Worm (Caenorhabditis elegans) whole organism, young adult: ENCODE measurements around the gene rpb-12.
A peak's percentile ranks its signal among the peaks of the same experiment; 100 is the strongest.

Experiments
- B0019.2 ChIP-seq: fragments of 200-800 bp; sonication (Bioruptor generic); conservative IDR thresholded peaks from 2 replicates; pipeline ENCODE4 v1.3.6; 2022; ENCODE audit warnings: missing genetic modification reagents, missing genetic modification characterization, missing compliant biosample characterization
- B0261.1 ChIP-seq: sonication (generic microtip); optimal IDR thresholded peaks from 2 replicates; lab custom pipeline; 2016; ENCODE audit warnings: mild to moderate bottlenecking, missing genetic modification characterization, moderate library complexity, missing compliant biosample characterization
- B0336.3 ChIP-seq: fragments of 200-800 bp; sonication (Bioruptor generic); IDR thresholded peaks from 2 replicates; pipeline ENCODE4 v1.3.6; 2022; ENCODE audit warnings: missing genetic modification characterization, missing compliant biosample characterization
- C17E4.6 ChIP-seq: fragments of 200-800 bp; sonication (Bioruptor generic); IDR thresholded peaks from 2 replicates; pipeline ENCODE4 v1.3.6; 2022; ENCODE audit warnings: missing genetic modification reagents, missing genetic modification characterization, missing compliant biosample characterization
- D2030.7 ChIP-seq: fragments of 200-800 bp; sonication (Bioruptor generic); IDR thresholded peaks from 2 replicates; pipeline ENCODE4 v1.3.6; 2022; ENCODE audit warnings: missing genetic modification reagents, missing genetic modification characterization, missing compliant biosample characterization
- F22D6.2 ChIP-seq: sonication (generic microtip); optimal IDR thresholded peaks from 2 replicates; lab custom pipeline; 2016; ENCODE audit warnings: mild to moderate bottlenecking, missing genetic modification characterization, missing compliant biosample characterization
- F49E8.2 ChIP-seq: sonication (generic microtip); optimal IDR thresholded peaks from 3 replicates; lab custom pipeline; 2017; ENCODE audit warnings: missing genetic modification characterization, mild to moderate bottlenecking, missing compliant biosample characterization, antibody characterized with exemption, moderate library complexity; ENCODE audit not compliant: insufficient read depth
- F55B11.4 ChIP-seq: sonication (generic microtip); optimal IDR thresholded peaks from 2 replicates; lab custom pipeline; 2016; ENCODE audit warnings: missing compliant biosample characterization, missing genetic modification characterization, borderline replicate concordance; ENCODE audit not compliant: insufficient read depth
- K12H6.12 ChIP-seq: fragments of 200-800 bp; sonication (Bioruptor generic); optimal IDR thresholded peaks from 2 replicates; lab custom pipeline; 2018; ENCODE audit warnings: mild to moderate bottlenecking, missing genetic modification characterization, missing compliant biosample characterization
- Y53F4B.3 ChIP-seq: fragments of 200-800 bp; sonication (Bioruptor generic); IDR thresholded peaks from 2 replicates; pipeline ENCODE4 v1.3.6; 2022; ENCODE audit warnings: missing genetic modification reagents, missing genetic modification characterization, missing compliant biosample characterization
- Y56A3A.18 ChIP-seq: fragments of 200-800 bp; sonication (Bioruptor generic); IDR thresholded peaks from 2 replicates; pipeline ENCODE4 v1.3.6; 2022; ENCODE audit warnings: missing genetic modification reagents, missing genetic modification characterization, missing compliant biosample characterization
- Y67H2A.10 ChIP-seq: fragments of 200-800 bp; sonication (Bioruptor generic); conservative IDR thresholded peaks from 2 replicates; pipeline ENCODE4 v1.3.6; 2022; ENCODE audit warnings: missing genetic modification reagents, missing genetic modification characterization, missing compliant biosample characterization
- ama-1 ChIP-seq, 3 experiments: fragments of 150-350 bp in 1 of 3; sonication (generic microtip) in 2 of 3; optimal IDR thresholded peaks; 2 replicates each; lab custom pipeline; 2014 to 2018; ENCODE audit warnings: missing biosample characterization in 2 of 3, missing genetic modification characterization in 2 of 3, missing genetic modification reagents in 2 of 3
- atf-7 ChIP-seq: sonication (generic microtip); optimal IDR thresholded peaks from 2 replicates; lab custom pipeline; 2017; ENCODE audit warnings: mild to moderate bottlenecking, missing genetic modification characterization, missing compliant biosample characterization
- attf-6 ChIP-seq: fragments of 200-800 bp; sonication (Bioruptor generic); IDR thresholded peaks from 2 replicates; pipeline ENCODE4 v1.3.6; 2022; ENCODE audit warnings: missing genetic modification reagents, missing genetic modification characterization, missing compliant biosample characterization
- bed-1 ChIP-seq: fragments of 200-800 bp; sonication (Bioruptor generic); IDR thresholded peaks from 2 replicates; pipeline ENCODE4 v1.3.6; 2022; ENCODE audit warnings: missing genetic modification reagents, missing genetic modification characterization, missing compliant biosample characterization
- bed-2 ChIP-seq: fragments of 200-800 bp; sonication (Bioruptor generic); IDR thresholded peaks from 2 replicates; pipeline ENCODE4 v1.3.6; 2022; ENCODE audit warnings: missing genetic modification reagents, missing genetic modification characterization, missing compliant biosample characterization
- cebp-2 ChIP-seq: fragments of 200-800 bp; sonication (Bioruptor generic); IDR thresholded peaks from 2 replicates; pipeline ENCODE4 v1.3.6; 2022; ENCODE audit warnings: missing genetic modification characterization, missing compliant biosample characterization
- ceh-58 ChIP-seq: fragments of 200-800 bp; sonication (Bioruptor generic); IDR thresholded peaks from 2 replicates; pipeline ENCODE4 v1.3.6; 2022; ENCODE audit warnings: missing genetic modification characterization, missing compliant biosample characterization
- ceh-91 ChIP-seq: fragments of 200-800 bp; sonication (Bioruptor generic); IDR thresholded peaks from 2 replicates; pipeline ENCODE4 v1.3.6; 2022; ENCODE audit warnings: missing genetic modification reagents, missing genetic modification characterization, missing compliant biosample characterization
- chd-7 ChIP-seq: sonication (generic microtip); optimal IDR thresholded peaks from 2 replicates; lab custom pipeline; 2016; ENCODE audit warnings: mild to moderate bottlenecking, missing genetic modification characterization, moderate library complexity, missing compliant biosample characterization
- die-1 ChIP-seq: sonication (generic microtip); optimal IDR thresholded peaks from 2 replicates; lab custom pipeline; 2016; ENCODE audit warnings: missing genotype, mild to moderate bottlenecking, missing genetic modification characterization, missing compliant biosample characterization
- efl-1 ChIP-seq: fragments of 150-350 bp; optimal IDR thresholded peaks from 2 replicates; lab custom pipeline; 2014; ENCODE audit warnings: missing biosample characterization, missing genetic modification reagents, missing genetic modification characterization
- ekl-4 ChIP-seq: fragments of 200-800 bp; sonication (Bioruptor generic); IDR thresholded peaks from 2 replicates; pipeline ENCODE4 v1.3.6; 2022; ENCODE audit warnings: missing genetic modification reagents, missing genetic modification characterization, missing compliant biosample characterization
- gei-17 ChIP-seq: fragments of 200-800 bp; sonication (Bioruptor generic); optimal IDR thresholded peaks from 2 replicates; lab custom pipeline; 2018; ENCODE audit warnings: mild to moderate bottlenecking, missing genetic modification characterization, missing compliant biosample characterization
- hlh-12 ChIP-seq: sonication (generic microtip); optimal IDR thresholded peaks from 2 replicates; lab custom pipeline; 2016; ENCODE audit warnings: missing genetic modification characterization, missing compliant biosample characterization
- hmg-20 ChIP-seq: fragments of 200-800 bp; sonication (Bioruptor generic); IDR thresholded peaks from 2 replicates; pipeline ENCODE4 v1.3.6; 2022; ENCODE audit warnings: missing genetic modification reagents, missing genetic modification characterization, missing compliant biosample characterization
- lag-1 ChIP-seq: fragments of 200-800 bp; sonication (Bioruptor generic); IDR thresholded peaks from 2 replicates; pipeline ENCODE4 v1.3.6; 2022; ENCODE audit warnings: missing genetic modification reagents, missing genetic modification characterization, missing compliant biosample characterization
- let-526 ChIP-seq: fragments of 200-800 bp; sonication (Bioruptor generic); IDR thresholded peaks from 2 replicates; pipeline ENCODE4 v1.3.6; 2022; ENCODE audit warnings: missing genetic modification reagents, missing genetic modification characterization, missing compliant biosample characterization
- lin-26 ChIP-seq: fragments of 200-800 bp; sonication (Bioruptor generic); IDR thresholded peaks from 2 replicates; pipeline ENCODE4 v1.3.6; 2022; ENCODE audit warnings: missing genetic modification reagents, missing genetic modification characterization, missing compliant biosample characterization
- lin-40 ChIP-seq: sonication (generic microtip); optimal IDR thresholded peaks from 2 replicates; lab custom pipeline; 2016; ENCODE audit warnings: missing genetic modification characterization, mild to moderate bottlenecking, missing compliant biosample characterization, missing genotype, missing genetic modification reagents
- lsy-27 ChIP-seq: sonication (generic microtip); optimal IDR thresholded peaks from 2 replicates; lab custom pipeline; 2017; ENCODE audit warnings: missing genetic modification characterization, mild to moderate bottlenecking, missing compliant biosample characterization, antibody characterized with exemption, missing genotype, borderline replicate concordance; ENCODE audit not compliant: insufficient read depth
- madf-6 ChIP-seq: fragments of 200-800 bp; sonication (Bioruptor generic); IDR thresholded peaks from 2 replicates; pipeline ENCODE4 v1.3.6; 2022; ENCODE audit warnings: missing genetic modification reagents, missing genetic modification characterization, missing compliant biosample characterization
- mxl-1 ChIP-seq: sonication (generic microtip); optimal IDR thresholded peaks from 2 replicates; lab custom pipeline; 2016; ENCODE audit warnings: missing genetic modification characterization, missing compliant biosample characterization
- nfya-1 ChIP-seq: sonication (generic microtip); optimal IDR thresholded peaks from 2 replicates; lab custom pipeline; 2017; ENCODE audit warnings: antibody characterized with exemption, missing compliant biosample characterization, missing genetic modification characterization, borderline replicate concordance; ENCODE audit not compliant: insufficient read depth
- nfyb-1 ChIP-seq: fragments of 200-800 bp; sonication (Bioruptor generic); IDR thresholded peaks from 2 replicates; pipeline ENCODE4 v1.3.6; 2022; ENCODE audit warnings: missing genetic modification reagents, missing genetic modification characterization, missing compliant biosample characterization
- nhr-120 ChIP-seq: fragments of 200-800 bp; sonication (Bioruptor generic); IDR thresholded peaks from 2 replicates; pipeline ENCODE4 v1.3.6; 2022; ENCODE audit warnings: missing genetic modification characterization, missing compliant biosample characterization
- pbrm-1 ChIP-seq: fragments of 200-800 bp; sonication (Bioruptor generic); IDR thresholded peaks from 2 replicates; pipeline ENCODE4 v1.3.6; 2022; ENCODE audit warnings: missing genetic modification reagents, missing genetic modification characterization, missing compliant biosample characterization
- rec-8 ChIP-seq, 2 experiments: sonication (generic microtip); optimal IDR thresholded peaks; 2 replicates each; lab custom pipeline; 2016; ENCODE audit warnings: mild to moderate bottlenecking in 2 of 2, missing genetic modification characterization in 2 of 2, missing genetic modification reagents in 2 of 2, missing genotype in 2 of 2, missing biosample characterization in 1 of 2, missing compliant biosample characterization in 1 of 2, moderate library complexity in 1 of 2
- snpc-1.1 ChIP-seq: sonication (generic microtip); optimal IDR thresholded peaks from 2 replicates; lab custom pipeline; 2017; ENCODE audit warnings: missing genetic modification characterization, mild to moderate bottlenecking, missing compliant biosample characterization, antibody characterized with exemption, moderate library complexity, missing genotype, missing genetic modification reagents; ENCODE audit not compliant: insufficient read depth
- snpc-1.3 ChIP-seq: sonication (generic microtip); optimal IDR thresholded peaks from 2 replicates; lab custom pipeline; 2017; ENCODE audit warnings: missing genetic modification characterization, mild to moderate bottlenecking, missing compliant biosample characterization, antibody characterized with exemption, moderate library complexity, missing genotype, missing genetic modification reagents; ENCODE audit not compliant: insufficient read depth
- tbp1 ChIP-seq: fragments of 200-800 bp; sonication (Bioruptor generic); optimal IDR thresholded peaks from 2 replicates; lab custom pipeline; 2018; ENCODE audit warnings: mild to moderate bottlenecking, missing genetic modification characterization, missing compliant biosample characterization
- tlf-1 ChIP-seq: fragments of 200-800 bp; sonication (Bioruptor generic); optimal IDR thresholded peaks from 2 replicates; lab custom pipeline; 2018; ENCODE audit warnings: mild to moderate bottlenecking, missing genetic modification characterization, missing compliant biosample characterization
- unc-62 ChIP-seq: fragments of 150-350 bp; optimal IDR thresholded peaks from 2 replicates; lab custom pipeline; 2014; ENCODE audit warnings: missing biosample characterization, missing genetic modification reagents, missing genetic modification characterization
- zfh-2 ChIP-seq: fragments of 200-800 bp; sonication (Bioruptor generic); conservative IDR thresholded peaks from 2 replicates; pipeline ENCODE4 v1.3.6; 2022; ENCODE audit warnings: missing genetic modification reagents, missing genetic modification characterization, missing compliant biosample characterization

Gene rpb-12

ce11 chrIV:9144405-9144804 lies 2.3 kb downstream of the rpb-12 start, which contains the start of gene flp-1:
flp-1 (plus strand) TSS chrIV:9144705.
- TF ChIP-seq mxl-1 (tag; lab: Kevin White, UChicago) (no peak), F49E8.2 (tag; lab: Kevin White, UChicago) (no peak), pbrm-1 (GFP tag; lab: Robert Waterston, UW) (no peak), gei-17 (no peak), let-526 (no peak), nfyb-1 (GFP tag; lab: Robert Waterston, UW) (no peak), tlf-1 (no peak), ceh-58 (GFP tag; lab: Robert Waterston, UW) (no peak), Y56A3A.18 (GFP tag; lab: Robert Waterston, UW) (no peak), lsy-27 (tag; lab: Kevin White, UChicago) (no peak), nhr-120 (GFP tag; lab: Robert Waterston, UW) (no peak), atf-7 (tag; lab: Kevin White, UChicago) (no peak), B0261.1 (tag; lab: Kevin White, UChicago) (no peak), lin-26 (GFP tag; lab: Robert Waterston, UW) (no peak), ekl-4 (GFP tag; lab: Robert Waterston, UW) (no peak), lag-1 (GFP tag; lab: Robert Waterston, UW) (no peak)
- TF ChIP-seq, all 124 proteins: peak for 0

DNA sequence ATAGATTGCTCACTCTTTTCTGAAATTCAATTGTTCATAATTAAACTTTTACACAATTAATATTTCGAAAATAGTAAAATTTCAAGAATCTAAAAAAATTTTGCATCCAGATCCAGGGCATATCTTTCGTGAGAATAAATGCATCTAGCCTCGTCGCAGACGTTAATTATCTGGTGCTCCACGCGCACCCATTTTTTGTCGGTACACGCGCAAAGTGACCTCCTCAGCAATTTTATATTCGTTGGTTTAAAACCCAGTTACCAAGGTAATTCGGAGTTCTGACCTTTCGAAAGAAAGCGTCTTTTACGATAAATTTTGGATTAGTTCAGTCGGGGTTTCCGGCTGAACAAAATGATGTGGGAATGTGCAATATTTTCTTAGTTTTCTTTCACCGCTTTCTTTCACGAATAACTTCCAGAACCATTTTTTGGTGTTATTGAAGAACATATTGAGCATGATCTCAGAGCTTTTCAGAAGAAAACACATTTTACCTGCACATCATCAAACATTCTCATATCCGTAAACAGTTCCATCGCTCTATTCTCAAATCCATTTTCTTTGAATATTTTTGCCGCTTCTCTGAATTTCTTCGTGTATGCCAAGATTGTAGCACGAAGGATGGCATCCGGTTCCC lies 6.4 kb downstream of the rpb-12 start:
- TF ChIP-seq ceh-58 (GFP tag; lab: Robert Waterston, UW) (no peak), ceh-91 (GFP tag; lab: Robert Waterston, UW) (no peak), B0336.3 (no peak), cebp-2 (GFP tag; lab: Robert Waterston, UW) (no peak), unc-62 (no peak), snpc-1.1 (tag; lab: Kevin White, UChicago) (peak; percentile 92), Y67H2A.10 (GFP tag; lab: Robert Waterston, UW) (no peak), tbp1 (GFP tag; lab: Kevin White, UChicago) (peak; percentile 73), die-1 (no peak), madf-6 (GFP tag; lab: Robert Waterston, UW) (peak; percentile 67), lin-40 (tag; lab: Kevin White, UChicago) (no peak), C17E4.6 (GFP tag; lab: Robert Waterston, UW) (no peak), K12H6.12 (tag; lab: Kevin White, UChicago) (no peak), bed-2 (GFP tag; lab: Robert Waterston, UW) (no peak), ama-1 (optimal IDR thresholded peaks at IDR 0.05; lab: Kevin White, UChicago) (no peak), ama-1 (GFP tag; optimal IDR thresholded peaks at IDR 0.05; lab: Kevin White, UChicago) (no peak), F49E8.2 (tag; lab: Kevin White, UChicago) (peak; percentile 8), F22D6.2 (tag; lab: Kevin White, UChicago) (no peak), B0019.2 (no peak), Y53F4B.3 (GFP tag; lab: Robert Waterston, UW) (no peak), efl-1 (GFP tag; lab: Kevin White, UChicago) (no peak), rec-8 (tag; optimal IDR thresholded peaks at IDR 0.05; lab: Kevin White, UChicago) (no peak), hlh-12 (tag; lab: Kevin White, UChicago) (no peak), bed-1 (no peak), attf-6 (GFP tag; lab: Robert Waterston, UW) (peak; percentile 93), zfh-2 (GFP tag; lab: Robert Waterston, UW) (no peak), let-526 (no peak), F55B11.4 (tag; lab: Kevin White, UChicago) (no peak), nfya-1 (tag; lab: Kevin White, UChicago) (no peak), chd-7 (tag; lab: Kevin White, UChicago) (no peak), D2030.7 (GFP tag; lab: Robert Waterston, UW) (peak; percentile 43; the same call in 1 of the 2 replicates), hmg-20 (GFP tag; lab: Robert Waterston, UW) (no peak), gei-17 (no peak), snpc-1.3 (tag; lab: Kevin White, UChicago) (peak; percentile 34)
